Fruit fly (Drosophila melanogaster) whole organism, embryonic: Measurements from ENCODE around the gene CG3679.

Source experiments
- ATbp ChIP-seq: fragments of 200-800 bp; sonication (Bioruptor generic); optimal IDR thresholded peaks from 2 replicates; lab custom pipeline; 2017; ENCODE audit warnings: missing biosample characterization, mild to moderate bottlenecking, missing genetic modification characterization, missing genetic modification reagents
- Ada2b ChIP-seq: fragments of 200-800 bp; sonication (Bioruptor generic); IDR thresholded peaks from 2 replicates; pipeline ENCODE4 v1.3.6; 2022; ENCODE audit warnings: missing biosample characterization, missing genetic modification characterization
- Awh ChIP-seq: fragments of 200-800 bp; sonication (Bioruptor generic); IDR thresholded peaks from 2 replicates; pipeline ENCODE4, ENCODE4 v1.3.6; 2022; ENCODE audit warnings: missing biosample characterization, missing genetic modification characterization
- CG10147 ChIP-seq: fragments of 200-800 bp; sonication (Bioruptor generic); optimal IDR thresholded peaks from 2 replicates; lab custom pipeline; 2019; ENCODE audit warnings: missing biosample characterization, mild to moderate bottlenecking, missing genetic modification characterization, moderate library complexity
- CG10209 ChIP-seq: fragments of 200-800 bp; sonication (Bioruptor generic); optimal IDR thresholded peaks from 3 replicates; lab custom pipeline; 2017; ENCODE audit warnings: missing biosample characterization, mild to moderate bottlenecking, missing genetic modification characterization, missing genetic modification reagents
- CG10431 ChIP-seq: fragments of 200-800 bp; sonication (Bioruptor generic); optimal IDR thresholded peaks from 3 replicates; lab custom pipeline; 2018; ENCODE audit warnings: missing biosample characterization, mild to moderate bottlenecking, missing genetic modification characterization
- CG11085 ChIP-seq: fragments of 200-800 bp; sonication (Bioruptor generic); IDR thresholded peaks from 2 replicates; pipeline ENCODE4 v1.3.6; 2022; ENCODE audit warnings: missing biosample characterization, missing genetic modification characterization
- CG11696 ChIP-seq: fragments of 200-800 bp; sonication (Bioruptor generic); IDR thresholded peaks from 2 replicates; pipeline ENCODE4 v1.3.6; 2022; ENCODE audit warnings: missing biosample characterization, missing genetic modification characterization
- CG12769 ChIP-seq: fragments of 200-800 bp; sonication (Bioruptor generic); optimal IDR thresholded peaks from 2 replicates; lab custom pipeline; 2019; ENCODE audit warnings: missing biosample characterization, mild to moderate bottlenecking, missing genetic modification characterization, moderate library complexity
- CG14860 ChIP-seq: fragments of 200-800 bp; sonication (Bioruptor generic); IDR thresholded peaks from 3 replicates; pipeline ENCODE4 v1.3.6; 2022; ENCODE audit warnings: missing biosample characterization, missing genetic modification characterization; ENCODE audit not compliant: partially characterized antibody
- CG1529 ChIP-seq: fragments of 200-800 bp; sonication (Bioruptor generic); optimal IDR thresholded peaks from 3 replicates; lab custom pipeline; 2018; ENCODE audit warnings: missing biosample characterization, missing genetic modification characterization
- CG1603 ChIP-seq: fragments of 200-800 bp; sonication (Bioruptor generic); optimal IDR thresholded peaks from 2 replicates; lab custom pipeline; 2019; ENCODE audit warnings: missing biosample characterization, mild to moderate bottlenecking, missing genetic modification characterization, moderate library complexity
- CG16815 ChIP-seq: fragments of 200-800 bp; sonication (Bioruptor generic); optimal IDR thresholded peaks from 3 replicates; lab custom pipeline; 2017; ENCODE audit warnings: missing biosample characterization, mild to moderate bottlenecking, missing genetic modification characterization
- CG17612 ChIP-seq: fragments of 200-800 bp; sonication (Bioruptor generic); IDR thresholded peaks from 2 replicates; pipeline ENCODE4 v1.3.6; 2022; ENCODE audit warnings: missing biosample characterization, missing genetic modification characterization
- CG2116 ChIP-seq: fragments of 200-800 bp; sonication (Bioruptor generic); optimal IDR thresholded peaks from 3 replicates; lab custom pipeline; 2018; ENCODE audit warnings: missing biosample characterization, mild to moderate bottlenecking, missing genetic modification characterization
- CG2889 ChIP-seq: fragments of 200-800 bp; sonication (Bioruptor generic); IDR thresholded peaks from 3 replicates; pipeline ENCODE4 v1.3.6; 2022; ENCODE audit warnings: missing biosample characterization, missing genetic modification characterization
- CG34224 ChIP-seq: fragments of 200-800 bp; sonication (Bioruptor generic); IDR thresholded peaks from 3 replicates; pipeline ENCODE4 v1.3.6; 2022; ENCODE audit warnings: missing biosample characterization, missing genetic modification characterization; ENCODE audit not compliant: partially characterized antibody
- CG3995 ChIP-seq: fragments of 200-800 bp; sonication (Bioruptor generic); optimal IDR thresholded peaks from 3 replicates; lab custom pipeline; 2016; ENCODE audit warnings: missing biosample characterization, missing genetic modification characterization
- CG42726 ChIP-seq: fragments of 200-800 bp; sonication (Bioruptor generic); IDR thresholded peaks from 2 replicates; pipeline ENCODE4 v1.3.6; 2022; ENCODE audit warnings: missing biosample characterization, missing genetic modification characterization; ENCODE audit not compliant: partially characterized antibody
- CG4282 ChIP-seq: fragments of 200-800 bp; sonication (Bioruptor generic); optimal IDR thresholded peaks from 2 replicates; lab custom pipeline; 2016; ENCODE audit warnings: missing biosample characterization, missing genetic modification characterization
- CG4617 ChIP-seq: fragments of 200-800 bp; sonication (Bioruptor generic); optimal IDR thresholded peaks from 3 replicates; lab custom pipeline; 2016; ENCODE audit warnings: missing biosample characterization, missing genetic modification characterization, borderline replicate concordance
- CG4820 ChIP-seq: fragments of 200-800 bp; sonication (Bioruptor generic); optimal IDR thresholded peaks from 3 replicates; lab custom pipeline; 2016; ENCODE audit warnings: missing biosample characterization, missing genetic modification characterization
- CG7372 ChIP-seq: fragments of 200-800 bp; sonication (Bioruptor generic); IDR thresholded peaks from 2 replicates; pipeline ENCODE4 v1.3.6; 2022; ENCODE audit warnings: missing biosample characterization, missing genetic modification characterization
- CG8924 ChIP-seq: fragments of 200-800 bp; optimal IDR thresholded peaks from 3 replicates; lab custom pipeline; 2019; ENCODE audit warnings: missing biosample characterization, mild to moderate bottlenecking, missing genetic modification characterization, moderate library complexity
- CG9797 ChIP-seq: fragments of 200-800 bp; sonication (Bioruptor generic); optimal IDR thresholded peaks from 3 replicates; lab custom pipeline; 2018; ENCODE audit warnings: missing biosample characterization, mild to moderate bottlenecking, missing genetic modification characterization
- CoRest ChIP-seq: fragments of 200-800 bp; sonication (Bioruptor generic); optimal IDR thresholded peaks from 3 replicates; lab custom pipeline; 2018; ENCODE audit warnings: missing biosample characterization, mild to moderate bottlenecking, missing genetic modification characterization, moderate library complexity
- Doc2 ChIP-seq: fragments of 200-800 bp; sonication (Bioruptor generic); IDR thresholded peaks from 2 replicates; pipeline ENCODE4 v1.3.6; 2022; ENCODE audit warnings: missing biosample characterization, missing genetic modification characterization
- Hey ChIP-seq: fragments of 200-800 bp; sonication (Bioruptor generic); optimal IDR thresholded peaks from 3 replicates; lab custom pipeline; 2018; ENCODE audit warnings: missing biosample characterization, mild to moderate bottlenecking, missing genetic modification characterization
- Hr39 ChIP-seq: fragments of >200 bp; optimal IDR thresholded peaks from 2 replicates; lab custom pipeline; 2017
- Mes4 ChIP-seq: fragments of 200-800 bp; sonication (Bioruptor generic); optimal IDR thresholded peaks from 2 replicates; lab custom pipeline; 2016; ENCODE audit warnings: missing biosample characterization, missing genetic modification characterization
- Mrtf ChIP-seq: fragments of 200-800 bp; sonication (Bioruptor generic); IDR thresholded peaks from 3 replicates; pipeline ENCODE4 v1.3.6; 2022; ENCODE audit warnings: missing biosample characterization, missing genetic modification characterization
- Sox100B ChIP-seq: fragments of 200-800 bp; sonication (Bioruptor generic); optimal IDR thresholded peaks from 3 replicates; lab custom pipeline; 2018; ENCODE audit warnings: missing biosample characterization, mild to moderate bottlenecking, missing genetic modification characterization
- Sry-β ChIP-seq: fragments of 200-800 bp; sonication (Bioruptor generic); optimal IDR thresholded peaks from 2 replicates; lab custom pipeline; 2018; ENCODE audit warnings: missing biosample characterization, mild to moderate bottlenecking, missing genetic modification characterization, moderate library complexity
- Taf1 ChIP-seq: fragments of 200-800 bp; sonication (Bioruptor generic); IDR thresholded peaks from 2 replicates; pipeline ENCODE4 v1.3.6; 2022; ENCODE audit warnings: missing biosample characterization, missing genetic modification characterization
- al ChIP-seq: fragments of 200-800 bp; sonication (Bioruptor generic); IDR thresholded peaks from 2 replicates; pipeline ENCODE4 v1.3.6; 2022; ENCODE audit warnings: missing biosample characterization, missing genetic modification characterization
- aop ChIP-seq: fragments of 200-800 bp; sonication (Bioruptor generic); IDR thresholded peaks from 2 replicates; pipeline ENCODE4 v1.3.6; 2022; ENCODE audit warnings: missing biosample characterization, missing genetic modification characterization
- ase ChIP-seq: fragments of 200-800 bp; sonication (Bioruptor generic); IDR thresholded peaks from 3 replicates; pipeline ENCODE4 v1.3.6; 2022; ENCODE audit warnings: missing biosample characterization, missing genetic modification characterization
- bab2 ChIP-seq: fragments of 200-800 bp; sonication (Bioruptor generic); optimal IDR thresholded peaks from 2 replicates; lab custom pipeline; 2016; ENCODE audit warnings: missing biosample characterization, missing genetic modification characterization
- bowl ChIP-seq: fragments of 200-800 bp; sonication (Bioruptor generic); IDR thresholded peaks from 2 replicates; pipeline ENCODE4 v1.3.6; 2022; ENCODE audit warnings: missing biosample characterization, missing genetic modification characterization
- chif ChIP-seq, 2 experiments: fragments of 200-800 bp; sonication (Bioruptor generic); optimal IDR thresholded peaks; 3 replicates each; lab custom pipeline; 2016; ENCODE audit warnings: missing biosample characterization in 2 of 2, missing genetic modification characterization in 2 of 2
- crc ChIP-seq: fragments of 200-800 bp; sonication (Bioruptor generic); optimal IDR thresholded peaks from 2 replicates; lab custom pipeline; 2016; ENCODE audit warnings: missing biosample characterization, missing genetic modification characterization
- dmrt99B ChIP-seq: fragments of 200-800 bp; sonication (Bioruptor generic); optimal IDR thresholded peaks from 2 replicates; lab custom pipeline; 2018; ENCODE audit warnings: missing biosample characterization, mild to moderate bottlenecking, missing genetic modification characterization, moderate library complexity
- emc ChIP-seq: fragments of 200-800 bp; sonication (Bioruptor generic); optimal IDR thresholded peaks from 2 replicates; lab custom pipeline; 2016; ENCODE audit warnings: missing biosample characterization, missing genetic modification characterization
- en ChIP-seq: fragments of 200-800 bp; sonication (Bioruptor generic); optimal IDR thresholded peaks from 2 replicates; lab custom pipeline; 2016; ENCODE audit warnings: missing biosample characterization, missing genetic modification characterization
- eve ChIP-seq, 2 experiments: fragments of >200 bp; optimal IDR thresholded peaks; 2 replicates each; lab custom pipeline; 2017; ENCODE audit warnings: missing biosample characterization in 2 of 2, missing genetic modification characterization in 2 of 2
- grau ChIP-seq: fragments of 200-800 bp; optimal IDR thresholded peaks from 3 replicates; lab custom pipeline; 2019; ENCODE audit warnings: missing biosample characterization, mild to moderate bottlenecking, missing genetic modification characterization, moderate library complexity
- mam ChIP-seq: fragments of 200-800 bp; sonication (Bioruptor generic); optimal IDR thresholded peaks from 3 replicates; lab custom pipeline; 2016; ENCODE audit warnings: missing biosample characterization, missing genetic modification characterization
- nerfin-2 ChIP-seq: fragments of 200-800 bp; sonication (Bioruptor generic); IDR thresholded peaks from 2 replicates; pipeline ENCODE4 v1.3.6; 2022; ENCODE audit warnings: missing biosample characterization, missing genetic modification characterization; ENCODE audit not compliant: partially characterized antibody
- pb ChIP-seq: fragments of 200-800 bp; sonication (Bioruptor generic); optimal IDR thresholded peaks from 3 replicates; lab custom pipeline; 2016; ENCODE audit warnings: missing biosample characterization, missing genetic modification characterization
- ranshi ChIP-seq: fragments of 200-800 bp; sonication (Bioruptor generic); IDR thresholded peaks from 2 replicates; pipeline ENCODE4 v1.3.6; 2022; ENCODE audit warnings: missing biosample characterization, missing genetic modification characterization
- sens ChIP-seq: fragments of 200-800 bp; sonication (Bioruptor generic); peaks from one replicate; lab custom pipeline; 2016; ENCODE audit warnings: missing biosample characterization, missing genetic modification characterization
- so ChIP-seq: fragments of 200-800 bp; sonication (Bioruptor generic); IDR thresholded peaks from 3 replicates; pipeline ENCODE4 v1.3.6; 2022; ENCODE audit warnings: missing biosample characterization, missing genetic modification characterization

Gene CG3679

dm6 chrX:16270795-16271194 lies 32.9 kb upstream of the CG3679 start, which contains the start of gene Mfe2 (continued):
- peak; percentile 35 for TF ChIP-seq CG4820
- no peak for TF ChIP-seq CG7372 (GFP tag; lab: Robert Waterston, UW)
- peak; percentile 37 for TF ChIP-seq CG3995 (GFP tag; lab: Kevin White, UChicago)
- TF ChIP-seq nerfin-2 (GFP tag; lab: Robert Waterston, UW) = 0 out of 2 replicates have a peak, but pooled peaks have one; percentile 15
- no peak for TF ChIP-seq Sox100B (GFP tag; lab: Kevin White, UChicago)
- TF ChIP-seq ase = no peak
- TF ChIP-seq CG16815 = peak; percentile 26
- no peak for TF ChIP-seq Ada2b (GFP tag; lab: Robert Waterston, UW)
- peak; percentile 7 for TF ChIP-seq CG10147 (GFP tag; lab: Kevin White, UChicago)
- TF ChIP-seq CG10431 (GFP tag; lab: Kevin White, UChicago) = no peak
- peak; percentile 29 for TF ChIP-seq bab2 (GFP tag; lab: Kevin White, UChicago)
- no peak for TF ChIP-seq Doc2 (GFP tag; lab: Robert Waterston, UW)
- no peak for TF ChIP-seq dmrt99B (tag; lab: Kevin White, UChicago)
- TF ChIP-seq CG17612 (GFP tag; lab: Robert Waterston, UW) = no peak
- TF ChIP-seq CoRest (tag; lab: Kevin White, UChicago) = peak; percentile 41
- peak; percentile 39 for TF ChIP-seq Mes4 (GFP tag; lab: Kevin White, UChicago)
- peak; percentile 80 for TF ChIP-seq mam (GFP tag; lab: Kevin White, UChicago)
- TF ChIP-seq CG2116 (GFP tag; lab: Kevin White, UChicago) = peak; percentile 65
- TF ChIP-seq Sry-β = no peak
- TF ChIP-seq CG10209 (GFP tag; lab: Kevin White, UChicago) = peak; percentile 43
- TF ChIP-seq CG4617 (GFP tag; lab: Kevin White, UChicago) = peak; percentile 83
- no peak for TF ChIP-seq eve (GFP tag; optimal IDR thresholded peaks at IDR 0.05; lab: Kevin White, UChicago)
- no peak for TF ChIP-seq CG34224 (GFP tag; lab: Robert Waterston, UW)
- TF ChIP-seq grau (tag; lab: Kevin White, UChicago) = peak; percentile 48
- no peak for TF ChIP-seq crc (GFP tag; lab: Kevin White, UChicago)
- no peak for TF ChIP-seq pb (GFP tag; lab: Kevin White, UChicago)
- no peak for TF ChIP-seq bowl (GFP tag; lab: Robert Waterston, UW)
- TF ChIP-seq chif (GFP tag; optimal IDR thresholded peaks at IDR 0.05; lab: Kevin White, UChicago) = peak; percentile 29 to 65
- TF ChIP-seq CG42726 (GFP tag; lab: Robert Waterston, UW) = peak; percentile 41; the same call in 1 of the 2 replicates
- no peak for TF ChIP-seq Awh (GFP tag; lab: Robert Waterston, UW)
- peak; percentile 12; the same call in 1 of the 2 replicates for TF ChIP-seq al
- TF ChIP-seq CG9797 (GFP tag; lab: Kevin White, UChicago) = peak; percentile 85
- TF ChIP-seq CG14860 = no peak
- no peak for TF ChIP-seq en (GFP tag; lab: Kevin White, UChicago)
- TF ChIP-seq CG1529 (GFP tag; lab: Kevin White, UChicago) = no peak
- peak; percentile 90 for TF ChIP-seq CG1603
- TF ChIP-seq emc = peak; percentile 1
- TF ChIP-seq Mrtf (GFP tag; lab: Robert Waterston, UW) = no peak
- TF ChIP-seq Taf1 = no peak
- TF ChIP-seq CG11696 (GFP tag; lab: Robert Waterston, UW) = no peak
- TF ChIP-seq sens (GFP tag; lab: Kevin White, UChicago) = peak; percentile 91
- TF ChIP-seq CG12769 = peak; percentile 62
- no peak for TF ChIP-seq ATbp (GFP tag; lab: Kevin White, UChicago)
- TF ChIP-seq Hr39 (lab: Kevin White, UChicago) = no peak
- TF ChIP-seq CG2889 (GFP tag; lab: Robert Waterston, UW) = no peak
- peak; percentile 70 for TF ChIP-seq CG4282 (GFP tag; lab: Kevin White, UChicago)
- TF ChIP-seq ranshi (GFP tag; lab: Robert Waterston, UW) = peak; percentile 52; the same call in 1 of the 2 replicates
- TF ChIP-seq CG11085 = 0 out of 2 replicates have a peak, but pooled peaks have one; percentile 32
- peak; percentile 42 for TF ChIP-seq CG8924 (tag; lab: Kevin White, UChicago)
- TF ChIP-seq Hey (tag; lab: Kevin White, UChicago) = no peak
- TF ChIP-seq aop (GFP tag; lab: Robert Waterston, UW) = no peak
- TF ChIP-seq so (GFP tag; lab: Robert Waterston, UW) = 0 out of 3 replicates have a peak, but pooled peaks have one; percentile 9
